Worm (Caenorhabditis elegans) whole organism, young adult: ENCODE results near the gene C16D9.5.
A peak's percentile ranks its signal among the peaks of the same experiment; 100 is the strongest.

Experiments used
- B0336.3 ChIP-seq: fragments of 200-800 bp; sonication (Bioruptor generic); IDR thresholded peaks from 2 replicates; pipeline ENCODE4 v1.3.6; 2022; ENCODE audit warnings: missing genetic modification characterization, missing compliant biosample characterization
- C06A6.2 ChIP-seq: fragments of 200-800 bp; sonication (Bioruptor generic); conservative IDR thresholded peaks from 2 replicates; pipeline ENCODE4 v1.3.6; 2022; ENCODE audit warnings: missing genetic modification characterization, missing compliant biosample characterization
- F10E7.11 ChIP-seq: sonication (generic microtip); optimal IDR thresholded peaks from 2 replicates; lab custom pipeline; 2017; ENCODE audit warnings: mild to moderate bottlenecking, missing genetic modification characterization, moderate library complexity, missing compliant biosample characterization
- F33H1.4 ChIP-seq: fragments of 200-800 bp; sonication (Bioruptor generic); IDR thresholded peaks from 2 replicates; pipeline ENCODE4 v1.3.6; 2022; ENCODE audit warnings: missing genetic modification reagents, missing genetic modification characterization, missing compliant biosample characterization
- F39B2.1 ChIP-seq: fragments of 200-800 bp; sonication (Bioruptor generic); IDR thresholded peaks from 2 replicates; pipeline ENCODE4 v1.3.6; 2022; ENCODE audit warnings: missing genetic modification reagents, missing genetic modification characterization, missing compliant biosample characterization
- F49E8.2 ChIP-seq: sonication (generic microtip); optimal IDR thresholded peaks from 3 replicates; lab custom pipeline; 2017; ENCODE audit warnings: missing genetic modification characterization, mild to moderate bottlenecking, missing compliant biosample characterization, antibody characterized with exemption, moderate library complexity; ENCODE audit not compliant: insufficient read depth
- K12H6.12 ChIP-seq: fragments of 200-800 bp; sonication (Bioruptor generic); optimal IDR thresholded peaks from 2 replicates; lab custom pipeline; 2018; ENCODE audit warnings: mild to moderate bottlenecking, missing genetic modification characterization, missing compliant biosample characterization
- T07F8.4 ChIP-seq: sonication (generic microtip); optimal IDR thresholded peaks from 2 replicates; lab custom pipeline; 2016; ENCODE audit warnings: mild to moderate bottlenecking, missing genetic modification characterization, moderate library complexity, missing compliant biosample characterization
- Y53G8AR.9 ChIP-seq: fragments of 200-800 bp; sonication (Bioruptor generic); conservative IDR thresholded peaks from 2 replicates; pipeline ENCODE4 v1.3.6; 2022; ENCODE audit warnings: missing genetic modification reagents, missing genetic modification characterization, missing compliant biosample characterization
- Y56A3A.18 ChIP-seq: fragments of 200-800 bp; sonication (Bioruptor generic); IDR thresholded peaks from 2 replicates; pipeline ENCODE4 v1.3.6; 2022; ENCODE audit warnings: missing genetic modification reagents, missing genetic modification characterization, missing compliant biosample characterization
- Y95B8A.8 ChIP-seq: fragments of 200-800 bp; sonication (Bioruptor generic); IDR thresholded peaks from 2 replicates; pipeline ENCODE4 v1.3.6; 2022; ENCODE audit warnings: missing genetic modification reagents, missing genetic modification characterization, missing compliant biosample characterization
- akir-1 ChIP-seq: fragments of 200-800 bp; sonication (Bioruptor generic); optimal IDR thresholded peaks from 2 replicates; lab custom pipeline; 2018; ENCODE audit warnings: mild to moderate bottlenecking, missing genetic modification characterization, moderate library complexity, missing compliant biosample characterization
- attf-5 ChIP-seq: fragments of 200-800 bp; sonication (Bioruptor generic); optimal IDR thresholded peaks from 2 replicates; lab custom pipeline; 2018; ENCODE audit warnings: mild to moderate bottlenecking, missing genetic modification characterization, missing compliant biosample characterization
- attf-6 ChIP-seq: fragments of 200-800 bp; sonication (Bioruptor generic); IDR thresholded peaks from 2 replicates; pipeline ENCODE4 v1.3.6; 2022; ENCODE audit warnings: missing genetic modification reagents, missing genetic modification characterization, missing compliant biosample characterization
- bed-1 ChIP-seq: fragments of 200-800 bp; sonication (Bioruptor generic); IDR thresholded peaks from 2 replicates; pipeline ENCODE4 v1.3.6; 2022; ENCODE audit warnings: missing genetic modification reagents, missing genetic modification characterization, missing compliant biosample characterization
- bed-2 ChIP-seq: fragments of 200-800 bp; sonication (Bioruptor generic); IDR thresholded peaks from 2 replicates; pipeline ENCODE4 v1.3.6; 2022; ENCODE audit warnings: missing genetic modification reagents, missing genetic modification characterization, missing compliant biosample characterization
- cebp-2 ChIP-seq: fragments of 200-800 bp; sonication (Bioruptor generic); IDR thresholded peaks from 2 replicates; pipeline ENCODE4 v1.3.6; 2022; ENCODE audit warnings: missing genetic modification characterization, missing compliant biosample characterization
- ceh-40 ChIP-seq: fragments of 200-800 bp; sonication (Bioruptor generic); IDR thresholded peaks from 2 replicates; pipeline ENCODE4 v1.3.6; 2022; ENCODE audit warnings: missing genetic modification characterization, missing compliant biosample characterization
- die-1 ChIP-seq: sonication (generic microtip); optimal IDR thresholded peaks from 2 replicates; lab custom pipeline; 2016; ENCODE audit warnings: missing genotype, mild to moderate bottlenecking, missing genetic modification characterization, missing compliant biosample characterization
- dpff-1 ChIP-seq: sonication (generic microtip); optimal IDR thresholded peaks from 2 replicates; lab custom pipeline; 2017; ENCODE audit warnings: mild to moderate bottlenecking, missing genetic modification characterization, missing compliant biosample characterization
- efl-1 ChIP-seq: fragments of 150-350 bp; optimal IDR thresholded peaks from 2 replicates; lab custom pipeline; 2014; ENCODE audit warnings: missing biosample characterization, missing genetic modification reagents, missing genetic modification characterization
- egrh-3 ChIP-seq: fragments of 200-800 bp; sonication (Bioruptor generic); IDR thresholded peaks from 2 replicates; pipeline ENCODE4 v1.3.6; 2022; ENCODE audit warnings: missing genetic modification reagents, missing genetic modification characterization, missing compliant biosample characterization
- fkh-3 ChIP-seq: sonication (generic microtip); optimal IDR thresholded peaks from 2 replicates; lab custom pipeline; 2016; ENCODE audit warnings: mild to moderate bottlenecking, missing genetic modification characterization, missing compliant biosample characterization
- gei-17 ChIP-seq: fragments of 200-800 bp; sonication (Bioruptor generic); optimal IDR thresholded peaks from 2 replicates; lab custom pipeline; 2018; ENCODE audit warnings: mild to moderate bottlenecking, missing genetic modification characterization, missing compliant biosample characterization
- hlh-26 ChIP-seq: fragments of 200-800 bp; sonication (Bioruptor generic); conservative IDR thresholded peaks from 2 replicates; pipeline ENCODE4 v1.3.6; 2022; ENCODE audit warnings: missing genetic modification reagents, missing genetic modification characterization, missing compliant biosample characterization
- hmg-20 ChIP-seq: fragments of 200-800 bp; sonication (Bioruptor generic); IDR thresholded peaks from 2 replicates; pipeline ENCODE4 v1.3.6; 2022; ENCODE audit warnings: missing genetic modification reagents, missing genetic modification characterization, missing compliant biosample characterization
- hrde-1 ChIP-seq: sonication (generic microtip); optimal IDR thresholded peaks from 2 replicates; lab custom pipeline; 2016; ENCODE audit warnings: missing genetic modification characterization, mild to moderate bottlenecking, missing compliant biosample characterization, moderate library complexity, missing genotype, missing genetic modification reagents, borderline replicate concordance
- hsf-1 ChIP-seq: fragments of 200-800 bp; sonication (Bioruptor generic); IDR thresholded peaks from 2 replicates; pipeline ENCODE4 v1.3.6; 2022; ENCODE audit warnings: missing genetic modification reagents, missing genetic modification characterization, missing compliant biosample characterization
- lag-1 ChIP-seq: fragments of 200-800 bp; sonication (Bioruptor generic); IDR thresholded peaks from 2 replicates; pipeline ENCODE4 v1.3.6; 2022; ENCODE audit warnings: missing genetic modification reagents, missing genetic modification characterization, missing compliant biosample characterization
- let-607 ChIP-seq, 2 experiments: fragments of 200-800 bp in 1 of 2; sonication (Bioruptor generic) in 1 of 2; sonication (generic microtip) in 1 of 2; optimal IDR thresholded peaks; 2 replicates each; lab custom pipeline; 2016 to 2018; ENCODE audit warnings: mild to moderate bottlenecking in 2 of 2, missing compliant biosample characterization in 2 of 2, missing genetic modification characterization in 2 of 2, moderate library complexity in 2 of 2, missing genotype in 1 of 2
- lin-54 ChIP-seq: fragments of 200-800 bp; sonication (Bioruptor generic); optimal IDR thresholded peaks from 2 replicates; lab custom pipeline; 2018; ENCODE audit warnings: mild to moderate bottlenecking, missing genetic modification characterization, missing compliant biosample characterization
- mel-28 ChIP-seq: sonication (generic microtip); optimal IDR thresholded peaks from 2 replicates; lab custom pipeline; 2016; ENCODE audit warnings: borderline replicate concordance, mild to moderate bottlenecking, missing genetic modification characterization, missing compliant biosample characterization
- mes-4 ChIP-seq: sonication (generic microtip); optimal IDR thresholded peaks from 2 replicates; lab custom pipeline; 2016; ENCODE audit warnings: missing genotype, missing genetic modification characterization, missing compliant biosample characterization
- nfya-2 ChIP-seq: fragments of 200-800 bp; sonication (Bioruptor generic); IDR thresholded peaks from 2 replicates; pipeline ENCODE4 v1.3.6; 2022; ENCODE audit warnings: missing genetic modification reagents, missing genetic modification characterization, missing compliant biosample characterization
- nfyb-1 ChIP-seq: fragments of 200-800 bp; sonication (Bioruptor generic); IDR thresholded peaks from 2 replicates; pipeline ENCODE4 v1.3.6; 2022; ENCODE audit warnings: missing genetic modification reagents, missing genetic modification characterization, missing compliant biosample characterization
- rec-8 ChIP-seq, 2 experiments: sonication (generic microtip); optimal IDR thresholded peaks; 2 replicates each; lab custom pipeline; 2016; ENCODE audit warnings: mild to moderate bottlenecking in 2 of 2, missing genetic modification characterization in 2 of 2, missing genetic modification reagents in 2 of 2, missing genotype in 2 of 2, missing biosample characterization in 1 of 2, missing compliant biosample characterization in 1 of 2, moderate library complexity in 1 of 2
- rpc-1 ChIP-seq, 2 experiments: fragments of 150-350 bp in 1 of 2; sonication (generic microtip) in 1 of 2; optimal IDR thresholded peaks; 2 replicates each; lab custom pipeline; 2014 to 2018; ENCODE audit warnings: missing biosample characterization in 1 of 2, missing genetic modification characterization in 1 of 2, missing genetic modification reagents in 1 of 2, missing genotype in 1 of 2
- sea-2 ChIP-seq: fragments of 200-800 bp; sonication (Bioruptor generic); IDR thresholded peaks from 2 replicates; pipeline ENCODE4 v1.3.6; 2022; ENCODE audit warnings: missing genetic modification characterization, missing compliant biosample characterization
- snpc-1.1 ChIP-seq: sonication (generic microtip); optimal IDR thresholded peaks from 2 replicates; lab custom pipeline; 2017; ENCODE audit warnings: missing genetic modification characterization, mild to moderate bottlenecking, missing compliant biosample characterization, antibody characterized with exemption, moderate library complexity, missing genotype, missing genetic modification reagents; ENCODE audit not compliant: insufficient read depth
- snpc-3.4 ChIP-seq: sonication (generic microtip); optimal IDR thresholded peaks from 2 replicates; lab custom pipeline; 2017; ENCODE audit warnings: missing genetic modification characterization, mild to moderate bottlenecking, missing compliant biosample characterization, antibody characterized with exemption, moderate library complexity, missing genotype, missing genetic modification reagents
- tbx-9 ChIP-seq: sonication (generic microtip); optimal IDR thresholded peaks from 2 replicates; lab custom pipeline; 2016; ENCODE audit warnings: borderline replicate concordance, missing genetic modification characterization, inconsistent platforms, missing compliant biosample characterization
- unc-62 ChIP-seq: fragments of 150-350 bp; optimal IDR thresholded peaks from 2 replicates; lab custom pipeline; 2014; ENCODE audit warnings: missing biosample characterization, missing genetic modification reagents, missing genetic modification characterization
- zfh-2 ChIP-seq: fragments of 200-800 bp; sonication (Bioruptor generic); conservative IDR thresholded peaks from 2 replicates; pipeline ENCODE4 v1.3.6; 2022; ENCODE audit warnings: missing genetic modification reagents, missing genetic modification characterization, missing compliant biosample characterization
- ztf-22 ChIP-seq: fragments of 200-800 bp; sonication (Bioruptor generic); optimal IDR thresholded peaks from 2 replicates; lab custom pipeline; 2018; ENCODE audit warnings: mild to moderate bottlenecking, missing genetic modification characterization, moderate library complexity, missing compliant biosample characterization
- ztf-25 ChIP-seq: fragments of 200-800 bp; sonication (Bioruptor generic); IDR thresholded peaks from 2 replicates; pipeline ENCODE4 v1.3.6; 2022; ENCODE audit warnings: missing genetic modification reagents, missing genetic modification characterization, missing compliant biosample characterization

C16D9.5 gene

ce11 chrV:8224634-8225033, 20.7 kb downstream of the C16D9.5 start, which contains the start of gene pax-1:
pax-1 (plus strand) TSS chrV:8224934.
- TF ChIP-seq dpff-1 (tag; lab: Kevin White, UChicago) (no peak), efl-1 (GFP tag; lab: Kevin White, UChicago) (no peak), ztf-25 (GFP tag; lab: Robert Waterston, UW) (no peak), zfh-2 (GFP tag; lab: Robert Waterston, UW) (no peak), fkh-3 (tag; lab: Kevin White, UChicago) (no peak), K12H6.12 (tag; lab: Kevin White, UChicago) (no peak), sea-2 (GFP tag; lab: Robert Waterston, UW) (no peak), lin-54 (GFP tag; lab: Kevin White, UChicago) (no peak), nfya-2 (GFP tag; lab: Robert Waterston, UW) (no peak), attf-6 (GFP tag; lab: Robert Waterston, UW) (no peak), hmg-20 (GFP tag; lab: Robert Waterston, UW) (no peak), F33H1.4 (GFP tag; lab: Robert Waterston, UW) (no peak), snpc-3.4 (tag; lab: Kevin White, UChicago) (no peak), die-1 (tag; lab: Kevin White, UChicago) (no peak), lag-1 (no peak), nfyb-1 (no peak), Y56A3A.18 (GFP tag; lab: Robert Waterston, UW) (no peak)

DNA sequence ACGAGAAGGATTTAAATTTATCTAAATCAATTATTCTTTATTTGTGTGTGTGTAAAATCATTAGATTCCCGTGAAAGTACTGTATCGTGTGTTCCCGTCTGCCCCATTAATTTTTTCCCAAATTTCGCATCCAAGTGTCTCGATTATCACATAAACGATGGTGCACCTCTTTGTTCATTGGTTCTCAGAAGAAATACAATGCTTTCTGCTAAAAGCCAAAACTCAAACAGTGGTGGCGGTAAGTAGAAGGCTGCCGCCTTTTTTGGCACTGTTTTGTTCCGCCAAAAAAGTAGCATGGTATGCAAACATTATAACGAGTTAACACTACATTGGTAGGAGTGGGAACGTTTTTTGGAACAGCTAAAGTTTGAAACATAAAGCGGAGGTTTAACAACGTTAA, 21.9 kb downstream of the C16D9.5 start:
- TF ChIP-seq Y53G8AR.9 (GFP tag; lab: Robert Waterston, UW) (no peak), attf-5 (GFP tag; lab: Kevin White, UChicago) (no peak), unc-62 (GFP tag; lab: Kevin White, UChicago) (no peak), ztf-22 (no peak), rpc-1 (optimal IDR thresholded peaks at IDR 0.05; lab: Kevin White, UChicago) (no peak), rpc-1 (tag; optimal IDR thresholded peaks at IDR 0.05; lab: Kevin White, UChicago) (no peak), let-607 (tag; optimal IDR thresholded peaks at IDR 0.05; lab: Kevin White, UChicago) (no peak), bed-2 (no peak), mel-28 (tag; lab: Kevin White, UChicago) (no peak), bed-1 (GFP tag; lab: Robert Waterston, UW) (no peak), rec-8 (tag; optimal IDR thresholded peaks at IDR 0.05; lab: Kevin White, UChicago) (no peak), ztf-25 (GFP tag; lab: Robert Waterston, UW) (0 out of 2 replicates have a peak, but pooled peaks have one; percentile 63), Y95B8A.8 (GFP tag; lab: Robert Waterston, UW) (no peak), ceh-40 (GFP tag; lab: Robert Waterston, UW) (no peak), tbx-9 (tag; lab: Kevin White, UChicago) (no peak), K12H6.12 (tag; lab: Kevin White, UChicago) (no peak), snpc-1.1 (tag; lab: Kevin White, UChicago) (no peak), akir-1 (GFP tag; lab: Kevin White, UChicago) (no peak), gei-17 (GFP tag; lab: Kevin White, UChicago) (no peak), B0336.3 (GFP tag; lab: Robert Waterston, UW) (peak; percentile 75), hrde-1 (peak; percentile 80), egrh-3 (no peak), hsf-1 (GFP tag; lab: Robert Waterston, UW) (peak; percentile 72; the same call in 1 of the 2 replicates), C06A6.2 (GFP tag; lab: Robert Waterston, UW) (no peak), F39B2.1 (GFP tag; lab: Robert Waterston, UW) (no peak), F49E8.2 (tag; lab: Kevin White, UChicago) (no peak), cebp-2 (GFP tag; lab: Robert Waterston, UW) (0 out of 2 replicates have a peak, but pooled peaks have one; percentile 57), die-1 (tag; lab: Kevin White, UChicago) (no peak), hlh-26 (GFP tag; lab: Robert Waterston, UW) (no peak), mes-4 (tag; lab: Kevin White, UChicago) (no peak), F33H1.4 (GFP tag; lab: Robert Waterston, UW) (no peak), nfyb-1 (0 out of 2 replicates have a peak, but pooled peaks have one; percentile 53), F10E7.11 (tag; lab: Kevin White, UChicago) (no peak), attf-6 (GFP tag; lab: Robert Waterston, UW) (peak; percentile 62; the same call in 1 of the 2 replicates), T07F8.4 (tag; lab: Kevin White, UChicago) (no peak)
